Fruit fly (Drosophila melanogaster) whole organism, embryonic: ENCODE measurements around the gene CG18265.

Source experiments
- ATbp ChIP-seq: fragments of 200-800 bp; sonication (Bioruptor generic); optimal IDR thresholded peaks from 2 replicates; lab custom pipeline; 2017; ENCODE audit warnings: missing biosample characterization, mild to moderate bottlenecking, missing genetic modification characterization, missing genetic modification reagents
- Asciz ChIP-seq: fragments of 200-800 bp; sonication (Bioruptor generic); optimal IDR thresholded peaks from 2 replicates; lab custom pipeline; 2017; ENCODE audit warnings: missing biosample characterization, mild to moderate bottlenecking, missing genetic modification characterization, missing genetic modification reagents
- BEAF-32 ChIP-seq: fragments of 200-800 bp; sonication (Bioruptor generic); optimal IDR thresholded peaks from 3 replicates; lab custom pipeline; 2017; ENCODE audit warnings: missing biosample characterization, missing genetic modification characterization, mild to moderate bottlenecking, moderate library complexity, missing genetic modification reagents
- CG10209 ChIP-seq: fragments of 200-800 bp; sonication (Bioruptor generic); optimal IDR thresholded peaks from 3 replicates; lab custom pipeline; 2017; ENCODE audit warnings: missing biosample characterization, mild to moderate bottlenecking, missing genetic modification characterization, missing genetic modification reagents
- CG10321 ChIP-seq: fragments of 200-800 bp; sonication (Bioruptor generic); IDR thresholded peaks from 2 replicates; pipeline ENCODE4 v1.3.6; 2022; ENCODE audit warnings: missing biosample characterization, missing genetic modification characterization
- CG11504 ChIP-seq: fragments of 200-800 bp; sonication (Bioruptor generic); optimal IDR thresholded peaks from 3 replicates; lab custom pipeline; 2019; ENCODE audit warnings: missing biosample characterization, mild to moderate bottlenecking, missing genetic modification characterization, moderate library complexity
- CG12769 ChIP-seq: fragments of 200-800 bp; sonication (Bioruptor generic); optimal IDR thresholded peaks from 2 replicates; lab custom pipeline; 2019; ENCODE audit warnings: missing biosample characterization, mild to moderate bottlenecking, missing genetic modification characterization, moderate library complexity
- CG14014 ChIP-seq: fragments of 200-800 bp; sonication (Bioruptor generic); IDR thresholded peaks from 2 replicates; pipeline ENCODE4 v1.3.6; 2022; ENCODE audit warnings: missing biosample characterization, missing genetic modification characterization
- CG14860 ChIP-seq: fragments of 200-800 bp; sonication (Bioruptor generic); IDR thresholded peaks from 3 replicates; pipeline ENCODE4 v1.3.6; 2022; ENCODE audit warnings: missing biosample characterization, missing genetic modification characterization; ENCODE audit not compliant: partially characterized antibody
- CG15514 ChIP-seq: fragments of 200-800 bp; sonication (Bioruptor generic); optimal IDR thresholded peaks from 3 replicates; lab custom pipeline; 2017; ENCODE audit warnings: missing biosample characterization, missing genetic modification characterization, mild to moderate bottlenecking, moderate library complexity, missing genetic modification reagents
- CG15601 ChIP-seq: fragments of 200-800 bp; sonication (Bioruptor generic); optimal IDR thresholded peaks from 3 replicates; lab custom pipeline; 2019; ENCODE audit warnings: missing biosample characterization, mild to moderate bottlenecking, missing genetic modification characterization, moderate library complexity
- CG18262 ChIP-seq: fragments of 200-800 bp; optimal IDR thresholded peaks from 3 replicates; lab custom pipeline; 2019; ENCODE audit warnings: missing biosample characterization, mild to moderate bottlenecking, missing genetic modification characterization, moderate library complexity
- CG18764 ChIP-seq: fragments of 200-800 bp; sonication (Bioruptor generic); optimal IDR thresholded peaks from 3 replicates; lab custom pipeline; 2016; ENCODE audit warnings: missing biosample characterization, missing genetic modification characterization
- CG2129 ChIP-seq: fragments of 200-800 bp; sonication (Bioruptor generic); IDR thresholded peaks from 2 replicates; pipeline ENCODE4 v1.3.6; 2022; ENCODE audit warnings: missing biosample characterization, missing genetic modification characterization; ENCODE audit not compliant: partially characterized antibody
- CG30020 ChIP-seq: fragments of 200-800 bp; optimal IDR thresholded peaks from 2 replicates; lab custom pipeline; 2019; ENCODE audit warnings: missing biosample characterization, mild to moderate bottlenecking, missing genetic modification characterization, moderate library complexity
- CG31224 ChIP-seq: fragments of 200-800 bp; sonication (Bioruptor generic); IDR thresholded peaks from 2 replicates; pipeline ENCODE4 v1.3.6; 2022; ENCODE audit warnings: missing biosample characterization, missing genetic modification characterization
- CG3838 ChIP-seq: fragments of 200-800 bp; sonication (Bioruptor generic); optimal IDR thresholded peaks from 3 replicates; lab custom pipeline; 2016; ENCODE audit warnings: missing biosample characterization, missing genetic modification characterization
- CG3995 ChIP-seq: fragments of 200-800 bp; sonication (Bioruptor generic); optimal IDR thresholded peaks from 3 replicates; lab custom pipeline; 2016; ENCODE audit warnings: missing biosample characterization, missing genetic modification characterization
- CG4360 ChIP-seq: fragments of 200-800 bp; sonication (Bioruptor generic); IDR thresholded peaks from 2 replicates; pipeline ENCODE4 v1.3.6; 2022; ENCODE audit warnings: missing biosample characterization, missing genetic modification characterization
- CG4854 ChIP-seq: fragments of 200-800 bp; sonication (Bioruptor generic); optimal IDR thresholded peaks from 2 replicates; lab custom pipeline; 2016; ENCODE audit warnings: missing biosample characterization, missing genetic modification characterization, inconsistent platforms
- CG9797 ChIP-seq: fragments of 200-800 bp; sonication (Bioruptor generic); optimal IDR thresholded peaks from 3 replicates; lab custom pipeline; 2018; ENCODE audit warnings: missing biosample characterization, mild to moderate bottlenecking, missing genetic modification characterization
- Doc3 ChIP-seq: fragments of 200-800 bp; sonication (Bioruptor generic); IDR thresholded peaks from 3 replicates; pipeline ENCODE4 v1.3.6; 2022; ENCODE audit warnings: missing biosample characterization, missing genetic modification characterization; ENCODE audit not compliant: partially characterized antibody
- HmgZ ChIP-seq: fragments of 200-800 bp; sonication (Bioruptor generic); optimal IDR thresholded peaks from 2 replicates; lab custom pipeline; 2018; ENCODE audit warnings: missing biosample characterization, mild to moderate bottlenecking, missing genetic modification characterization
- Hmr ChIP-seq: fragments of 200-800 bp; sonication (Bioruptor generic); optimal IDR thresholded peaks from 3 replicates; lab custom pipeline; 2017; ENCODE audit warnings: mild to moderate bottlenecking, missing biosample characterization, missing genetic modification reagents, missing genetic modification characterization
- Hsf ChIP-seq: fragments of 200-800 bp; sonication (Bioruptor generic); optimal IDR thresholded peaks from 3 replicates; lab custom pipeline; 2016; ENCODE audit warnings: missing biosample characterization, missing genetic modification characterization
- Lhr ChIP-seq: fragments of 200-800 bp; sonication (Bioruptor generic); optimal IDR thresholded peaks from 3 replicates; lab custom pipeline; 2017; ENCODE audit warnings: mild to moderate bottlenecking, missing biosample characterization, missing genetic modification reagents, missing genetic modification characterization
- Mad ChIP-seq: fragments of 200-800 bp; sonication (Bioruptor generic); optimal IDR thresholded peaks from 2 replicates; lab custom pipeline; 2016; ENCODE audit warnings: missing biosample characterization, missing genetic modification characterization
- Mrtf ChIP-seq: fragments of 200-800 bp; sonication (Bioruptor generic); IDR thresholded peaks from 3 replicates; pipeline ENCODE4 v1.3.6; 2022; ENCODE audit warnings: missing biosample characterization, missing genetic modification characterization
- NK7.1 ChIP-seq: fragments of 200-800 bp; sonication (Bioruptor generic); optimal IDR thresholded peaks from 3 replicates; lab custom pipeline; 2016; ENCODE audit warnings: missing biosample characterization, missing genetic modification characterization
- Nf-YA ChIP-seq: fragments of 200-800 bp; sonication (Bioruptor generic); IDR thresholded peaks from 2 replicates; pipeline ENCODE4 v1.3.6; 2022; ENCODE audit warnings: missing biosample characterization, missing genetic modification characterization
- Opbp ChIP-seq: fragments of 200-800 bp; sonication (Bioruptor generic); IDR thresholded peaks from 3 replicates; pipeline ENCODE4 v1.3.6; 2022; ENCODE audit warnings: missing biosample characterization, missing genetic modification characterization; ENCODE audit not compliant: partially characterized antibody
- Ptx1 ChIP-seq: fragments of 200-800 bp; sonication (Bioruptor generic); IDR thresholded peaks from 2 replicates; pipeline ENCODE4 v1.3.6; 2022; ENCODE audit warnings: missing biosample characterization, missing genetic modification characterization
- Six4 ChIP-seq: fragments of 200-800 bp; sonication (Bioruptor generic); optimal IDR thresholded peaks from 2 replicates; lab custom pipeline; 2016; ENCODE audit warnings: missing biosample characterization, missing genetic modification characterization
- Sry-β ChIP-seq: fragments of 200-800 bp; sonication (Bioruptor generic); optimal IDR thresholded peaks from 2 replicates; lab custom pipeline; 2018; ENCODE audit warnings: missing biosample characterization, mild to moderate bottlenecking, missing genetic modification characterization, moderate library complexity
- Usf ChIP-seq: fragments of 200-800 bp; sonication (Bioruptor generic); optimal IDR thresholded peaks from 2 replicates; lab custom pipeline; 2017; ENCODE audit warnings: missing genotype, missing biosample characterization, missing genetic modification characterization
- dmrt99B ChIP-seq: fragments of 200-800 bp; sonication (Bioruptor generic); optimal IDR thresholded peaks from 2 replicates; lab custom pipeline; 2018; ENCODE audit warnings: missing biosample characterization, mild to moderate bottlenecking, missing genetic modification characterization, moderate library complexity
- eyg ChIP-seq: fragments of 200-800 bp; sonication (Bioruptor generic); optimal IDR thresholded peaks from 3 replicates; lab custom pipeline; 2016; ENCODE audit warnings: missing biosample characterization, missing genetic modification characterization
- gcm2 ChIP-seq: fragments of 200-800 bp; sonication (Bioruptor generic); optimal IDR thresholded peaks from 2 replicates; lab custom pipeline; 2016; ENCODE audit warnings: missing biosample characterization, missing genetic modification characterization
- gfzf ChIP-seq: fragments of 200-800 bp; sonication (Bioruptor generic); optimal IDR thresholded peaks from 2 replicates; lab custom pipeline; 2016; ENCODE audit warnings: missing biosample characterization, mild to moderate bottlenecking, missing genetic modification characterization, moderate library complexity
- hbn ChIP-seq: fragments of 200-800 bp; sonication (Bioruptor generic); IDR thresholded peaks from 2 replicates; pipeline ENCODE4 v1.3.6; 2022; ENCODE audit warnings: missing biosample characterization, missing genetic modification characterization; ENCODE audit not compliant: partially characterized antibody
- hth ChIP-seq: fragments of >200 bp; optimal IDR thresholded peaks from 2 replicates; lab custom pipeline; 2017; ENCODE audit warnings: inconsistent platforms
- kay ChIP-seq: fragments of 200-800 bp; sonication (Bioruptor generic); optimal IDR thresholded peaks from 2 replicates; lab custom pipeline; 2016; ENCODE audit warnings: missing biosample characterization, missing genetic modification characterization
- knrl ChIP-seq: fragments of 200-800 bp; sonication (Bioruptor generic); IDR thresholded peaks from 3 replicates; pipeline ENCODE4 v1.3.6; 2022; ENCODE audit warnings: missing biosample characterization, missing genetic modification characterization; ENCODE audit not compliant: partially characterized antibody
- onecut ChIP-seq: fragments of 200-800 bp; sonication (Bioruptor generic); IDR thresholded peaks from 2 replicates; pipeline ENCODE4 v1.3.6; 2022; ENCODE audit warnings: missing biosample characterization, missing genetic modification characterization
- run ChIP-seq: fragments of 200-800 bp; sonication (Bioruptor generic); optimal IDR thresholded peaks from 3 replicates; lab custom pipeline; 2018; ENCODE audit warnings: missing biosample characterization, mild to moderate bottlenecking, missing genetic modification characterization
- tio ChIP-seq: fragments of 200-800 bp; sonication (Bioruptor generic); optimal IDR thresholded peaks from 2 replicates; lab custom pipeline; 2017; ENCODE audit warnings: missing biosample characterization, missing genetic modification characterization, inconsistent platforms
- vnd ChIP-seq: fragments of 200-800 bp; sonication (Bioruptor generic); IDR thresholded peaks from 3 replicates; pipeline ENCODE4 v1.3.6; 2022; ENCODE audit warnings: missing biosample characterization, missing genetic modification characterization; ENCODE audit not compliant: partially characterized antibody
- wdn ChIP-seq: fragments of 200-800 bp; sonication (Bioruptor generic); IDR thresholded peaks from 2 replicates; pipeline ENCODE4 v1.3.6; 2022; ENCODE audit warnings: missing biosample characterization, missing genetic modification characterization
- zen2 ChIP-seq: fragments of 200-800 bp; sonication (Bioruptor generic); IDR thresholded peaks from 3 replicates; pipeline ENCODE4 v1.3.6; 2022; ENCODE audit warnings: missing biosample characterization, missing genetic modification characterization; ENCODE audit not compliant: partially characterized antibody

CG18265 gene

dm6 chr3L:17475979-17476393 lies 36.8 kb downstream of the CG18265 start, which contains the start of gene CG34250 (continued):
- peak; percentile 69 for TF ChIP-seq CG3995 (GFP tag; lab: Kevin White, UChicago)
- no peak for TF ChIP-seq CG4360 (GFP tag; lab: Robert Waterston, UW)
- no peak for TF ChIP-seq run (tag; lab: Kevin White, UChicago)
- TF ChIP-seq Mrtf = no peak
- peak; percentile 55 for TF ChIP-seq Hmr (GFP tag; lab: Kevin White, UChicago)
- no peak for TF ChIP-seq hth (lab: Kevin White, UChicago)
- peak; percentile 70 for TF ChIP-seq vnd
- TF ChIP-seq CG18764 (GFP tag; lab: Kevin White, UChicago) = peak; percentile 45
- TF ChIP-seq CG14014 (GFP tag; lab: Robert Waterston, UW) = 0 out of 2 replicates have a peak, but pooled peaks have one; percentile 18
- TF ChIP-seq Six4 = peak; percentile 7
- TF ChIP-seq CG18262 = peak; percentile 37
- TF ChIP-seq Asciz (GFP tag; lab: Kevin White, UChicago) = no peak
- TF ChIP-seq gcm2 (GFP tag; lab: Kevin White, UChicago) = peak; percentile 37
- no peak for TF ChIP-seq eyg (GFP tag; lab: Kevin White, UChicago)
- TF ChIP-seq Doc3 (GFP tag; lab: Robert Waterston, UW) = peak; percentile 76; the same call in 2 of the 3 replicates
- peak; percentile 52 for TF ChIP-seq CG9797 (GFP tag; lab: Kevin White, UChicago)
- peak; percentile 53 for TF ChIP-seq CG30020 (tag; lab: Kevin White, UChicago)
- TF ChIP-seq kay (GFP tag; lab: Kevin White, UChicago) = peak; percentile 6
- TF ChIP-seq tio = no peak
- peak; percentile 44 for TF ChIP-seq Hsf
- peak; percentile 74 for TF ChIP-seq onecut (GFP tag; lab: Robert Waterston, UW)
- TF ChIP-seq Opbp = peak; percentile 75; the same call in 2 of the 3 replicates
- TF ChIP-seq zen2 (GFP tag; lab: Robert Waterston, UW) = peak; percentile 44; the same call in 2 of the 3 replicates
- peak; percentile 88 for TF ChIP-seq BEAF-32 (GFP tag; lab: Kevin White, UChicago)
- TF ChIP-seq CG10321 (GFP tag; lab: Robert Waterston, UW) = no peak
- TF ChIP-seq hbn = peak; percentile 66; the same call in 1 of the 2 replicates
- TF ChIP-seq Usf = no peak
- TF ChIP-seq CG3838 (GFP tag; lab: Kevin White, UChicago) = peak; percentile 28
- peak; percentile 37 for TF ChIP-seq CG4854 (GFP tag; lab: Kevin White, UChicago)
- TF ChIP-seq CG14860 (GFP tag; lab: Robert Waterston, UW) = peak; percentile 66; the same call in 2 of the 3 replicates
- peak; percentile 39 for TF ChIP-seq CG10209
- peak; percentile 34 for TF ChIP-seq Mad (GFP tag; lab: Kevin White, UChicago)
- no peak for TF ChIP-seq CG31224 (GFP tag; lab: Robert Waterston, UW)
- no peak for TF ChIP-seq wdn (GFP tag; lab: Robert Waterston, UW)
- TF ChIP-seq CG2129 (GFP tag; lab: Robert Waterston, UW) = peak; percentile 28; the same call in 1 of the 2 replicates
- peak; percentile 39 for TF ChIP-seq gfzf (GFP tag; lab: Kevin White, UChicago)
- TF ChIP-seq dmrt99B (tag; lab: Kevin White, UChicago) = no peak
- peak; percentile 48 for TF ChIP-seq CG12769 (tag; lab: Kevin White, UChicago)
- TF ChIP-seq knrl (GFP tag; lab: Robert Waterston, UW) = peak; percentile 83
- TF ChIP-seq NK7.1 (GFP tag; lab: Kevin White, UChicago) = no peak
- TF ChIP-seq CG15601 (tag; lab: Kevin White, UChicago) = peak; percentile 58
- TF ChIP-seq Lhr (GFP tag; lab: Kevin White, UChicago) = peak; percentile 76
- TF ChIP-seq Ptx1 = no peak
- peak; percentile 77 for TF ChIP-seq CG15514 (GFP tag; lab: Kevin White, UChicago)
- TF ChIP-seq ATbp (GFP tag; lab: Kevin White, UChicago) = no peak
- TF ChIP-seq Sry-β = peak; percentile 1
- TF ChIP-seq CG11504 (tag; lab: Kevin White, UChicago) = peak; percentile 53
- TF ChIP-seq HmgZ (tag; lab: Kevin White, UChicago) = peak; percentile 59
- no peak for TF ChIP-seq Nf-YA (GFP tag; lab: Robert Waterston, UW)
